Worm (Caenorhabditis elegans) whole organism, young adult: Measurements from ENCODE around the gene akt-2.

Experiments used
- B0019.2 ChIP-seq: fragments of 200-800 bp; sonication (Bioruptor generic); conservative IDR thresholded peaks from 2 replicates; pipeline ENCODE4 v1.3.6; 2022; ENCODE audit warnings: missing genetic modification reagents, missing genetic modification characterization, missing compliant biosample characterization
- C06A6.2 ChIP-seq: fragments of 200-800 bp; sonication (Bioruptor generic); conservative IDR thresholded peaks from 2 replicates; pipeline ENCODE4 v1.3.6; 2022; ENCODE audit warnings: missing genetic modification characterization, missing compliant biosample characterization
- C17E4.6 ChIP-seq: fragments of 200-800 bp; sonication (Bioruptor generic); IDR thresholded peaks from 2 replicates; pipeline ENCODE4 v1.3.6; 2022; ENCODE audit warnings: missing genetic modification reagents, missing genetic modification characterization, missing compliant biosample characterization
- D2030.7 ChIP-seq: fragments of 200-800 bp; sonication (Bioruptor generic); IDR thresholded peaks from 2 replicates; pipeline ENCODE4 v1.3.6; 2022; ENCODE audit warnings: missing genetic modification reagents, missing genetic modification characterization, missing compliant biosample characterization
- F23B12.7 ChIP-seq: sonication (generic microtip); optimal IDR thresholded peaks from 2 replicates; lab custom pipeline; 2017; ENCODE audit warnings: missing genetic modification characterization, mild to moderate bottlenecking, missing compliant biosample characterization, antibody characterized with exemption, moderate library complexity; ENCODE audit not compliant: insufficient read depth
- F37B4.10 ChIP-seq: fragments of 200-800 bp; sonication (Bioruptor generic); IDR thresholded peaks from 2 replicates; pipeline ENCODE4 v1.3.6; 2022; ENCODE audit warnings: missing genetic modification characterization, missing compliant biosample characterization
- F39B2.1 ChIP-seq: fragments of 200-800 bp; sonication (Bioruptor generic); IDR thresholded peaks from 2 replicates; pipeline ENCODE4 v1.3.6; 2022; ENCODE audit warnings: missing genetic modification reagents, missing genetic modification characterization, missing compliant biosample characterization
- F49E8.2 ChIP-seq: sonication (generic microtip); optimal IDR thresholded peaks from 3 replicates; lab custom pipeline; 2017; ENCODE audit warnings: missing genetic modification characterization, mild to moderate bottlenecking, missing compliant biosample characterization, antibody characterized with exemption, moderate library complexity; ENCODE audit not compliant: insufficient read depth
- F52B5.7 ChIP-seq: sonication (generic microtip); optimal IDR thresholded peaks from 2 replicates; lab custom pipeline; 2016; ENCODE audit warnings: mild to moderate bottlenecking, missing genetic modification characterization, missing compliant biosample characterization
- T07F8.4 ChIP-seq: sonication (generic microtip); optimal IDR thresholded peaks from 2 replicates; lab custom pipeline; 2016; ENCODE audit warnings: mild to moderate bottlenecking, missing genetic modification characterization, moderate library complexity, missing compliant biosample characterization
- T26A5.8 ChIP-seq: sonication (generic microtip); optimal IDR thresholded peaks from 2 replicates; lab custom pipeline; 2016; ENCODE audit warnings: missing genetic modification characterization, missing compliant biosample characterization
- Y53F4B.3 ChIP-seq: fragments of 200-800 bp; sonication (Bioruptor generic); IDR thresholded peaks from 2 replicates; pipeline ENCODE4 v1.3.6; 2022; ENCODE audit warnings: missing genetic modification reagents, missing genetic modification characterization, missing compliant biosample characterization
- ZK185.1 ChIP-seq: sonication (generic microtip); optimal IDR thresholded peaks from 2 replicates; lab custom pipeline; 2016; ENCODE audit warnings: mild to moderate bottlenecking, missing genetic modification characterization, missing compliant biosample characterization; ENCODE audit not compliant: poor library complexity, severe bottlenecking
- ama-1 ChIP-seq, 3 experiments: fragments of 150-350 bp in 1 of 3; sonication (generic microtip) in 2 of 3; optimal IDR thresholded peaks; 2 replicates each; lab custom pipeline; 2014 to 2018; ENCODE audit warnings: missing biosample characterization in 2 of 3, missing genetic modification characterization in 2 of 3, missing genetic modification reagents in 2 of 3
- aptf-2 ChIP-seq: fragments of 200-800 bp; sonication (Bioruptor generic); conservative IDR thresholded peaks from 2 replicates; pipeline ENCODE4 v1.3.6; 2022; ENCODE audit warnings: missing genetic modification reagents, missing genetic modification characterization, missing compliant biosample characterization
- bed-2 ChIP-seq: fragments of 200-800 bp; sonication (Bioruptor generic); IDR thresholded peaks from 2 replicates; pipeline ENCODE4 v1.3.6; 2022; ENCODE audit warnings: missing genetic modification reagents, missing genetic modification characterization, missing compliant biosample characterization
- ccch-3 ChIP-seq: fragments of 200-800 bp; sonication (Bioruptor generic); optimal IDR thresholded peaks from 2 replicates; lab custom pipeline; 2018; ENCODE audit warnings: mild to moderate bottlenecking, missing genetic modification characterization, missing compliant biosample characterization
- cebp-1 ChIP-seq, 2 experiments: fragments of 200-800 bp in 1 of 2; sonication (Bioruptor generic) in 1 of 2; sonication (generic microtip) in 1 of 2; IDR thresholded peaks in 1 of 2; optimal IDR thresholded peaks in 1 of 2; 2 replicates each; pipeline versions ENCODE4 v1.3.6 to Lab custom; 2017 to 2022; ENCODE audit warnings: missing compliant biosample characterization in 2 of 2, missing genetic modification characterization in 2 of 2, mild to moderate bottlenecking in 1 of 2, missing genetic modification reagents in 1 of 2, moderate library complexity in 1 of 2
- ceh-27 ChIP-seq: fragments of 200-800 bp; sonication (Bioruptor generic); optimal IDR thresholded peaks from 2 replicates; lab custom pipeline; 2018; ENCODE audit warnings: mild to moderate bottlenecking, missing genetic modification characterization, moderate library complexity, missing compliant biosample characterization
- ceh-58 ChIP-seq: fragments of 200-800 bp; sonication (Bioruptor generic); IDR thresholded peaks from 2 replicates; pipeline ENCODE4 v1.3.6; 2022; ENCODE audit warnings: missing genetic modification characterization, missing compliant biosample characterization
- ceh-91 ChIP-seq: fragments of 200-800 bp; sonication (Bioruptor generic); IDR thresholded peaks from 2 replicates; pipeline ENCODE4 v1.3.6; 2022; ENCODE audit warnings: missing genetic modification reagents, missing genetic modification characterization, missing compliant biosample characterization
- efl-1 ChIP-seq: fragments of 150-350 bp; optimal IDR thresholded peaks from 2 replicates; lab custom pipeline; 2014; ENCODE audit warnings: missing biosample characterization, missing genetic modification reagents, missing genetic modification characterization
- ekl-4 ChIP-seq: fragments of 200-800 bp; sonication (Bioruptor generic); IDR thresholded peaks from 2 replicates; pipeline ENCODE4 v1.3.6; 2022; ENCODE audit warnings: missing genetic modification reagents, missing genetic modification characterization, missing compliant biosample characterization
- fkh-3 ChIP-seq: sonication (generic microtip); optimal IDR thresholded peaks from 2 replicates; lab custom pipeline; 2016; ENCODE audit warnings: mild to moderate bottlenecking, missing genetic modification characterization, missing compliant biosample characterization
- him-1 ChIP-seq: sonication (generic microtip); optimal IDR thresholded peaks from 2 replicates; lab custom pipeline; 2016; ENCODE audit warnings: missing genotype, missing genetic modification reagents, missing genetic modification characterization, missing compliant biosample characterization
- hlh-12 ChIP-seq: sonication (generic microtip); optimal IDR thresholded peaks from 2 replicates; lab custom pipeline; 2016; ENCODE audit warnings: missing genetic modification characterization, missing compliant biosample characterization
- hsf-1 ChIP-seq: fragments of 200-800 bp; sonication (Bioruptor generic); IDR thresholded peaks from 2 replicates; pipeline ENCODE4 v1.3.6; 2022; ENCODE audit warnings: missing genetic modification reagents, missing genetic modification characterization, missing compliant biosample characterization
- let-607 ChIP-seq, 2 experiments: fragments of 200-800 bp in 1 of 2; sonication (Bioruptor generic) in 1 of 2; sonication (generic microtip) in 1 of 2; optimal IDR thresholded peaks; 2 replicates each; lab custom pipeline; 2016 to 2018; ENCODE audit warnings: mild to moderate bottlenecking in 2 of 2, missing compliant biosample characterization in 2 of 2, missing genetic modification characterization in 2 of 2, moderate library complexity in 2 of 2, missing genotype in 1 of 2
- lin-26 ChIP-seq: fragments of 200-800 bp; sonication (Bioruptor generic); IDR thresholded peaks from 2 replicates; pipeline ENCODE4 v1.3.6; 2022; ENCODE audit warnings: missing genetic modification reagents, missing genetic modification characterization, missing compliant biosample characterization
- lin-35 ChIP-seq, 3 experiments: fragments of 150-350 bp in 2 of 3; sonication (generic microtip) in 1 of 3; optimal IDR thresholded peaks; 2 replicates each; lab custom pipeline; 2014 to 2018; ENCODE audit warnings: missing biosample characterization in 3 of 3, missing genetic modification characterization in 3 of 3, missing genetic modification reagents in 3 of 3
- madf-3 ChIP-seq: fragments of 200-800 bp; sonication (Bioruptor generic); IDR thresholded peaks from 2 replicates; pipeline ENCODE4 v1.3.6; 2022; ENCODE audit warnings: missing genetic modification reagents, missing genetic modification characterization, missing compliant biosample characterization
- madf-6 ChIP-seq: fragments of 200-800 bp; sonication (Bioruptor generic); IDR thresholded peaks from 2 replicates; pipeline ENCODE4 v1.3.6; 2022; ENCODE audit warnings: missing genetic modification reagents, missing genetic modification characterization, missing compliant biosample characterization
- mel-28 ChIP-seq: sonication (generic microtip); optimal IDR thresholded peaks from 2 replicates; lab custom pipeline; 2016; ENCODE audit warnings: borderline replicate concordance, mild to moderate bottlenecking, missing genetic modification characterization, missing compliant biosample characterization
- nhr-179 ChIP-seq: sonication (generic microtip); optimal IDR thresholded peaks from 2 replicates; lab custom pipeline; 2016; ENCODE audit warnings: mild to moderate bottlenecking, missing genetic modification characterization, missing compliant biosample characterization
- nhr-27 ChIP-seq: fragments of 200-800 bp; sonication (Bioruptor generic); optimal IDR thresholded peaks from 2 replicates; lab custom pipeline; 2018; ENCODE audit warnings: mild to moderate bottlenecking, missing genetic modification characterization, moderate library complexity, missing compliant biosample characterization
- nhr-80 ChIP-seq: sonication (generic microtip); optimal IDR thresholded peaks from 2 replicates; lab custom pipeline; 2016; ENCODE audit warnings: missing genetic modification characterization, missing compliant biosample characterization
- pha-4 ChIP-seq: fragments of 150-350 bp; sonication (generic microtip); optimal IDR thresholded peaks from 2 replicates; lab custom pipeline; 2014; ENCODE audit warnings: missing biosample characterization, missing genetic modification reagents, missing genetic modification characterization
- repo-1 ChIP-seq: sonication (generic microtip); optimal IDR thresholded peaks from 2 replicates; lab custom pipeline; 2017; ENCODE audit warnings: mild to moderate bottlenecking, missing genetic modification characterization, missing compliant biosample characterization
- snpc-3.4 ChIP-seq: sonication (generic microtip); optimal IDR thresholded peaks from 2 replicates; lab custom pipeline; 2017; ENCODE audit warnings: missing genetic modification characterization, mild to moderate bottlenecking, missing compliant biosample characterization, antibody characterized with exemption, moderate library complexity, missing genotype, missing genetic modification reagents
- tbp1 ChIP-seq: fragments of 200-800 bp; sonication (Bioruptor generic); optimal IDR thresholded peaks from 2 replicates; lab custom pipeline; 2018; ENCODE audit warnings: mild to moderate bottlenecking, missing genetic modification characterization, missing compliant biosample characterization
- tbx-9 ChIP-seq: sonication (generic microtip); optimal IDR thresholded peaks from 2 replicates; lab custom pipeline; 2016; ENCODE audit warnings: borderline replicate concordance, missing genetic modification characterization, inconsistent platforms, missing compliant biosample characterization
- unc-130 ChIP-seq: sonication (generic microtip); optimal IDR thresholded peaks from 2 replicates; lab custom pipeline; 2016; ENCODE audit warnings: missing genetic modification reagents, missing genetic modification characterization, missing compliant biosample characterization
- zfh-2 ChIP-seq: fragments of 200-800 bp; sonication (Bioruptor generic); conservative IDR thresholded peaks from 2 replicates; pipeline ENCODE4 v1.3.6; 2022; ENCODE audit warnings: missing genetic modification reagents, missing genetic modification characterization, missing compliant biosample characterization
- ztf-18 ChIP-seq: sonication (generic microtip); optimal IDR thresholded peaks from 2 replicates; lab custom pipeline; 2016; ENCODE audit warnings: missing genotype, mild to moderate bottlenecking, missing genetic modification characterization, missing compliant biosample characterization
- ztf-22 ChIP-seq: fragments of 200-800 bp; sonication (Bioruptor generic); optimal IDR thresholded peaks from 2 replicates; lab custom pipeline; 2018; ENCODE audit warnings: mild to moderate bottlenecking, missing genetic modification characterization, moderate library complexity, missing compliant biosample characterization
- ztf-28 ChIP-seq: fragments of 200-800 bp; sonication (Bioruptor generic); IDR thresholded peaks from 2 replicates; pipeline ENCODE4 v1.3.6; 2022; ENCODE audit warnings: missing genetic modification reagents, missing genetic modification characterization, missing compliant biosample characterization
- ztf-3 ChIP-seq: fragments of 200-800 bp; sonication (Bioruptor generic); optimal IDR thresholded peaks from 2 replicates; lab custom pipeline; 2018; ENCODE audit warnings: mild to moderate bottlenecking, missing genetic modification characterization, missing compliant biosample characterization
- ztf-6 ChIP-seq: fragments of 200-800 bp; sonication (Bioruptor generic); IDR thresholded peaks from 2 replicates; pipeline ENCODE4 v1.3.6; 2022; ENCODE audit warnings: missing genetic modification reagents, missing genetic modification characterization, missing compliant biosample characterization

The akt-2 gene

ce11 chrX:14146740-14147140 lies 760 bp upstream of the akt-2 start:
- peak; percentile 75 for TF ChIP-seq zfh-2 (GFP tag; lab: Robert Waterston, UW)
- TF ChIP-seq ceh-91, result no peak
- TF ChIP-seq ceh-27 (GFP tag; lab: Kevin White, UChicago), result peak; percentile 68
- TF ChIP-seq mel-28 (tag; lab: Kevin White, UChicago), result no peak
- no peak for TF ChIP-seq T26A5.8
- no peak for TF ChIP-seq lin-26 (GFP tag; lab: Robert Waterston, UW)
- TF ChIP-seq him-1 (tag; lab: Kevin White, UChicago), result no peak
- TF ChIP-seq F23B12.7 (tag; lab: Kevin White, UChicago), result peak; percentile 69
- TF ChIP-seq efl-1 (GFP tag; lab: Kevin White, UChicago), result no peak
- no peak for TF ChIP-seq fkh-3 (tag; lab: Kevin White, UChicago)
- TF ChIP-seq ztf-6 (GFP tag; lab: Robert Waterston, UW), result 0 out of 2 replicates have a peak, but pooled peaks have one; percentile 27
- no peak for TF ChIP-seq tbx-9
- TF ChIP-seq pha-4 (tag; lab: Kevin White, UChicago), result peak; percentile 17
- no peak for TF ChIP-seq B0019.2
- TF ChIP-seq F49E8.2 (tag; lab: Kevin White, UChicago), result no peak
- TF ChIP-seq ztf-28 (GFP tag; lab: Robert Waterston, UW), result no peak
- no peak for TF ChIP-seq ama-1 (optimal IDR thresholded peaks at IDR 0.05; lab: Kevin White, UChicago)
- TF ChIP-seq ama-1 (GFP tag; optimal IDR thresholded peaks at IDR 0.05; lab: Kevin White, UChicago), result no peak
- TF ChIP-seq F39B2.1 (GFP tag; lab: Robert Waterston, UW), result no peak
- no peak for TF ChIP-seq let-607 (tag; optimal IDR thresholded peaks at IDR 0.05; lab: Kevin White, UChicago)
- TF ChIP-seq madf-3 (GFP tag; lab: Robert Waterston, UW), result no peak
- TF ChIP-seq ztf-22 (GFP tag; lab: Kevin White, UChicago), result no peak
- TF ChIP-seq nhr-80 (tag; lab: Kevin White, UChicago), result peak; percentile 61
- no peak for TF ChIP-seq unc-130 (GFP tag; lab: Kevin White, UChicago)
- TF ChIP-seq ztf-3 (GFP tag; lab: Kevin White, UChicago), result no peak
- no peak for TF ChIP-seq nhr-27 (tag; lab: Kevin White, UChicago)
- no peak for TF ChIP-seq nhr-179 (tag; lab: Kevin White, UChicago)
- TF ChIP-seq bed-2 (GFP tag; lab: Robert Waterston, UW), result no peak
- TF ChIP-seq F37B4.10 (GFP tag; lab: Robert Waterston, UW), result no peak
- TF ChIP-seq ekl-4 (GFP tag; lab: Robert Waterston, UW), result 0 out of 2 replicates have a peak, but pooled peaks have one; percentile 38
- peak; percentile 52 for TF ChIP-seq tbp1 (GFP tag; lab: Kevin White, UChicago)
- peak; percentile 21 for TF ChIP-seq ztf-18 (tag; lab: Kevin White, UChicago)
- no peak for TF ChIP-seq hsf-1 (GFP tag; lab: Robert Waterston, UW)
- TF ChIP-seq snpc-3.4 (tag; lab: Kevin White, UChicago), result no peak
- no peak for TF ChIP-seq ccch-3
- peak; percentile 11 for TF ChIP-seq ZK185.1 (tag; lab: Kevin White, UChicago)
- no peak for TF ChIP-seq madf-6 (GFP tag; lab: Robert Waterston, UW)
- TF ChIP-seq C06A6.2 (GFP tag; lab: Robert Waterston, UW), result no peak; the same call in 1 of the 2 replicates
- no peak for TF ChIP-seq D2030.7 (GFP tag; lab: Robert Waterston, UW)
- TF ChIP-seq Y53F4B.3 (GFP tag; lab: Robert Waterston, UW), result no peak
- no peak for TF ChIP-seq ceh-58
- TF ChIP-seq C17E4.6 (GFP tag; lab: Robert Waterston, UW), result no peak
- TF ChIP-seq cebp-1 (GFP tag; IDR thresholded peaks at IDR 0.05; lab: Robert Waterston, UW), result peak; percentile 56; the same call in 1 of the 2 replicates
- TF ChIP-seq cebp-1 (tag; optimal IDR thresholded peaks at IDR 0.05; lab: Kevin White, UChicago), result peak; percentile 83
- TF ChIP-seq F52B5.7 (tag; lab: Kevin White, UChicago), result no peak
- TF ChIP-seq aptf-2 (GFP tag; lab: Robert Waterston, UW), result no peak
- no peak for TF ChIP-seq lin-35 (GFP tag; optimal IDR thresholded peaks at IDR 0.05; lab: Kevin White, UChicago)
- TF ChIP-seq T07F8.4 (tag; lab: Kevin White, UChicago), result no peak
- TF ChIP-seq repo-1 (tag; lab: Kevin White, UChicago), result no peak
- no peak for TF ChIP-seq hlh-12 (tag; lab: Kevin White, UChicago)
